Worm (Caenorhabditis elegans): Measurements from ENCODE around the gene ggtb-1.

Gene ggtb-1

ce11 chrIII:7114952-7115488 is 18.5 kb upstream of the ggtb-1 start, which contains the start of gene nhr-10:
TSS of gene nhr-10 (minus strand) at chrIII:7115438.
- no peak for TF ChIP-seq dpl-1 (GFP tag; optimal IDR thresholded peaks at IDR 0.05)
- TF ChIP-seq Y5F2A.4 (GFP tag; optimal IDR thresholded peaks at IDR 0.05): no peak
- TF ChIP-seq egl-43 (GFP tag; IDR thresholded peaks at IDR 0.05): 0 out of 2 replicates have a peak, but pooled peaks have one; percentile 45
- TF ChIP-seq nhr-11 (tag; optimal IDR thresholded peaks at IDR 0.05): peak; percentile 34
- peak; percentile 7 for TF ChIP-seq ces-1 (GFP tag; optimal IDR thresholded peaks at IDR 0.05)
- TF ChIP-seq lsy-2 (tag; optimal IDR thresholded peaks at IDR 0.05): peak in 1 of 2 experiments; percentile 44
- TF ChIP-seq rbr-2 (tag; optimal IDR thresholded peaks at IDR 0.05): no peak
- TF ChIP-seq nhr-77 (tag; optimal IDR thresholded peaks at IDR 0.05): no peak

ce11 chrIII:7116615-7117252 is 16.8 kb upstream of the ggtb-1 start:
- TF ChIP-seq lsy-2 (tag; optimal IDR thresholded peaks at IDR 0.05): peak; percentile 50 to 80
- TF ChIP-seq zfp-3 (GFP tag; conservative IDR thresholded peaks at IDR 0.05): 0 out of 2 replicates have a peak, but pooled peaks have one; percentile 13
- peak; percentile 46; the same call in 1 of the 2 replicates for TF ChIP-seq tra-1 (GFP tag; IDR thresholded peaks at IDR 0.05)
- peak; percentile 87 for TF ChIP-seq nhr-28 (tag; optimal IDR thresholded peaks at IDR 0.05)
- peak; percentile 33 for TF ChIP-seq nhr-48 (tag; optimal IDR thresholded peaks at IDR 0.05)
- peak; percentile 81 for TF ChIP-seq hlh-11 (tag; optimal IDR thresholded peaks at IDR 0.05)
- TF ChIP-seq hmg-1.1 (GFP tag; IDR thresholded peaks at IDR 0.05): peak; percentile 61
- no peak for TF ChIP-seq dmd-9 (GFP tag; IDR thresholded peaks at IDR 0.05)
- TF ChIP-seq lin-13 (GFP tag; optimal IDR thresholded peaks at IDR 0.05): peak; percentile 4
- TF ChIP-seq Y75B8A.6 (GFP tag; IDR thresholded peaks at IDR 0.05): no peak
- no peak for TF ChIP-seq jun-1 (tag; optimal IDR thresholded peaks at IDR 0.05)
- TF ChIP-seq ceh-44 (GFP tag; IDR thresholded peaks at IDR 0.05): no peak
- peak; percentile 90 for TF ChIP-seq dve-1 (tag; optimal IDR thresholded peaks at IDR 0.05; ENCODE audit: insufficient read depth)
- TF ChIP-seq unc-130 (GFP tag; optimal IDR thresholded peaks at IDR 0.05): no peak
- TF ChIP-seq hlh-30 (tag; optimal IDR thresholded peaks at IDR 0.05; ENCODE audit: insufficient read depth): peak; percentile 94
- no peak for TF ChIP-seq lin-39 (tag; optimal IDR thresholded peaks at IDR 0.05)
- TF ChIP-seq daf-16 (GFP tag; optimal IDR thresholded peaks at IDR 0.05): no peak
- peak; percentile 67 for TF ChIP-seq daf-16 (tag; optimal IDR thresholded peaks at IDR 0.05)
- no peak for TF ChIP-seq egl-43 (GFP tag; IDR thresholded peaks at IDR 0.05)
- TF ChIP-seq fos-1 (tag; optimal IDR thresholded peaks at IDR 0.05): no peak
- TF ChIP-seq fkh-10 (GFP tag; optimal IDR thresholded peaks at IDR 0.05): no peak
- TF ChIP-seq ZK546.5 (tag; optimal IDR thresholded peaks at IDR 0.05): no peak
- TF ChIP-seq nhr-6 (tag; optimal IDR thresholded peaks at IDR 0.05): peak; percentile 17
- 0 out of 2 replicates have a peak, but pooled peaks have one; percentile 26 for TF ChIP-seq lin-1 (GFP tag; IDR thresholded peaks at IDR 0.05)
- no peak for TF ChIP-seq madf-9 (GFP tag; conservative IDR thresholded peaks at IDR 0.05)
- no peak for TF ChIP-seq ceh-82 (tag; optimal IDR thresholded peaks at IDR 0.05)
- peak; percentile 34 for TF ChIP-seq rbr-2 (tag; optimal IDR thresholded peaks at IDR 0.05)
- no peak for TF ChIP-seq lin-29 (GFP tag; IDR thresholded peaks at IDR 0.05)
- TF ChIP-seq mdl-1 (tag; optimal IDR thresholded peaks at IDR 0.05): peak; percentile 46 to 71
- no peak for TF ChIP-seq aly-2 (tag; optimal IDR thresholded peaks at IDR 0.05)
- TF ChIP-seq mes-2 (tag; optimal IDR thresholded peaks at IDR 0.05; ENCODE audit: poor library complexity, severe bottlenecking): peak; percentile 52
- TF ChIP-seq dpl-1 (GFP tag; optimal IDR thresholded peaks at IDR 0.05): peak; percentile 47
- TF ChIP-seq mdt-29 (GFP tag; IDR thresholded peaks at IDR 0.05): no peak
- no peak for TF ChIP-seq Y105C5A.15 (GFP tag; IDR thresholded peaks at IDR 0.05)
- TF ChIP-seq dmd-6 (GFP tag; IDR thresholded peaks at IDR 0.05): peak; percentile 77
- TF ChIP-seq mxl-3 (GFP tag; optimal IDR thresholded peaks at IDR 0.05): peak; percentile 74
- TF ChIP-seq nhr-10 (tag; optimal IDR thresholded peaks at IDR 0.05): peak; percentile 88
- no peak for TF ChIP-seq sdz-12 (GFP tag; optimal IDR thresholded peaks at IDR 0.05)
- peak; percentile 31 for TF ChIP-seq nhr-77 (tag; optimal IDR thresholded peaks at IDR 0.05)
- no peak for TF ChIP-seq lin-15B (tag; optimal IDR thresholded peaks at IDR 0.05)
- TF ChIP-seq saeg-2 (GFP tag; IDR thresholded peaks at IDR 0.05): no peak
- peak; percentile 22 for TF ChIP-seq lin-38 (GFP tag; IDR thresholded peaks at IDR 0.05)
- peak; percentile 9 for TF ChIP-seq nhr-11 (tag; optimal IDR thresholded peaks at IDR 0.05)
- TF ChIP-seq daf-12 (tag; optimal IDR thresholded peaks at IDR 0.05): no peak
- peak; percentile 79 for TF ChIP-seq mep-1 (tag; optimal IDR thresholded peaks at IDR 0.05)

Measured in whole organism, L4 larva.